Worm (Caenorhabditis elegans) whole organism, L4 larva: ENCODE data around the gene F41F3.1.
A peak's percentile ranks its signal among the peaks of the same experiment; 100 is the strongest.

Source experiments
- T26A8.4 ChIP-seq: fragments of 200-800 bp; sonication (Bioruptor generic); IDR thresholded peaks from 2 replicates; pipeline ENCODE4 v1.3.6; 2022; ENCODE audit warnings: missing genetic modification characterization, missing compliant biosample characterization
- Y48G9A.11 ChIP-seq: fragments of 200-800 bp; sonication (Bioruptor generic); IDR thresholded peaks from 2 replicates; pipeline ENCODE4 v1.3.6; 2022; ENCODE audit warnings: missing genetic modification reagents, missing genetic modification characterization, missing compliant biosample characterization
- ama-1 ChIP-seq: fragments of 150-350 bp; optimal IDR thresholded peaks from 2 replicates; lab custom pipeline; 2014; ENCODE audit warnings: inconsistent platforms, mixed read lengths
- arid-1 ChIP-seq: fragments of 200-800 bp; sonication (Bioruptor generic); conservative IDR thresholded peaks from 2 replicates; pipeline ENCODE4 v1.3.6; 2022; ENCODE audit warnings: missing genetic modification reagents, missing genetic modification characterization, missing compliant biosample characterization
- ceh-28 ChIP-seq: fragments of 150-350 bp; optimal IDR thresholded peaks from 2 replicates; lab custom pipeline; 2014; ENCODE audit warnings: missing biosample characterization, missing genetic modification reagents, missing genetic modification characterization
- ceh-82 ChIP-seq: sonication (generic microtip); optimal IDR thresholded peaks from 2 replicates; lab custom pipeline; 2017; ENCODE audit warnings: missing biosample characterization, missing genetic modification characterization
- daf-16 ChIP-seq, 3 experiments: sonication (generic microtip); optimal IDR thresholded peaks; 2 replicates each; lab custom pipeline; 2016 to 2017; ENCODE audit warnings: missing genetic modification characterization in 3 of 3, missing genetic modification reagents in 3 of 3, mild to moderate bottlenecking in 2 of 3, missing compliant biosample characterization in 2 of 3, missing biosample characterization in 1 of 3, moderate library complexity in 1 of 3
- daf-8 ChIP-seq: fragments of 200-800 bp; sonication (Bioruptor generic); IDR thresholded peaks from 2 replicates; pipeline ENCODE4 v1.3.6; 2022; ENCODE audit warnings: missing genetic modification characterization, missing compliant biosample characterization
- dmd-8 ChIP-seq: fragments of 200-800 bp; sonication (Bioruptor generic); IDR thresholded peaks from 2 replicates; pipeline ENCODE4 v1.3.6; 2022; ENCODE audit warnings: missing genetic modification characterization, missing compliant biosample characterization
- dve-1 ChIP-seq: sonication (generic microtip); optimal IDR thresholded peaks from 2 replicates; lab custom pipeline; 2017; ENCODE audit warnings: antibody characterized with exemption, mild to moderate bottlenecking, missing genetic modification characterization, missing compliant biosample characterization; ENCODE audit not compliant: insufficient read depth
- egl-27 ChIP-seq: sonication (generic microtip); optimal IDR thresholded peaks from 3 replicates; lab custom pipeline; 2017; ENCODE audit warnings: missing biosample characterization, missing genetic modification reagents, missing genetic modification characterization
- fos-1 ChIP-seq: fragments of 150-350 bp; optimal IDR thresholded peaks from 2 replicates; lab custom pipeline; 2014; ENCODE audit warnings: missing biosample characterization, missing genetic modification characterization
- gei-8 ChIP-seq: fragments of 200-800 bp; sonication (Bioruptor generic); optimal IDR thresholded peaks from 2 replicates; lab custom pipeline; 2018; ENCODE audit warnings: mild to moderate bottlenecking, missing genetic modification characterization, missing compliant biosample characterization
- hif-1 ChIP-seq, 2 experiments: sonication (generic microtip); optimal IDR thresholded peaks; 2 replicates each; lab custom pipeline; 2016 to 2017; ENCODE audit warnings: missing compliant biosample characterization in 2 of 2, missing genetic modification characterization in 2 of 2, missing genetic modification reagents in 2 of 2, missing genotype in 2 of 2, mild to moderate bottlenecking in 1 of 2
- hlh-11 ChIP-seq: fragments of 200-800 bp; sonication (Bioruptor generic); optimal IDR thresholded peaks from 2 replicates; lab custom pipeline; 2018; ENCODE audit warnings: mild to moderate bottlenecking, missing genetic modification characterization, missing compliant biosample characterization
- hlh-30 ChIP-seq: sonication (generic microtip); optimal IDR thresholded peaks from 2 replicates; lab custom pipeline; 2017; ENCODE audit warnings: antibody characterized with exemption, mild to moderate bottlenecking, missing genetic modification characterization, missing compliant biosample characterization; ENCODE audit not compliant: insufficient read depth
- lin-15B ChIP-seq: fragments of 150-350 bp; sonication (generic microtip); optimal IDR thresholded peaks from 3 replicates; lab custom pipeline; 2014; ENCODE audit warnings: missing biosample characterization, missing genetic modification characterization
- lin-29 ChIP-seq: fragments of 200-800 bp; sonication (Bioruptor generic); IDR thresholded peaks from 2 replicates; pipeline ENCODE4 v1.3.6; 2022; ENCODE audit warnings: missing genetic modification reagents, missing genetic modification characterization, missing compliant biosample characterization
- lin-38 ChIP-seq: fragments of 200-800 bp; sonication (Bioruptor generic); IDR thresholded peaks from 2 replicates; pipeline ENCODE4 v1.3.6; 2022; ENCODE audit warnings: missing genetic modification reagents, missing genetic modification characterization, missing compliant biosample characterization
- mep-1 ChIP-seq: fragments of 150-350 bp; sonication (generic microtip); optimal IDR thresholded peaks from 3 replicates; lab custom pipeline; 2014; ENCODE audit warnings: missing biosample characterization, missing genetic modification characterization
- mes-2 ChIP-seq: sonication (generic microtip); optimal IDR thresholded peaks from 2 replicates; lab custom pipeline; 2016; ENCODE audit warnings: missing genotype, mild to moderate bottlenecking, missing genetic modification characterization, missing compliant biosample characterization; ENCODE audit not compliant: poor library complexity, severe bottlenecking
- mxl-2 ChIP-seq: fragments of 200-800 bp; sonication (Bioruptor generic); conservative IDR thresholded peaks from 2 replicates; pipeline ENCODE4 v1.3.6; 2022; ENCODE audit warnings: missing genetic modification reagents, missing genetic modification characterization, missing compliant biosample characterization
- mxl-3 ChIP-seq: fragments of 200-800 bp; sonication (Bioruptor generic); optimal IDR thresholded peaks from 2 replicates; lab custom pipeline; 2018; ENCODE audit warnings: mild to moderate bottlenecking, missing genetic modification characterization, missing compliant biosample characterization
- nhr-102 ChIP-seq: sonication (generic microtip); optimal IDR thresholded peaks from 2 replicates; lab custom pipeline; 2016; ENCODE audit warnings: mild to moderate bottlenecking, missing genetic modification characterization, moderate library complexity, missing compliant biosample characterization
- nhr-111 ChIP-seq: fragments of 200-800 bp; sonication (Bioruptor generic); optimal IDR thresholded peaks from 2 replicates; lab custom pipeline; 2018; ENCODE audit warnings: mild to moderate bottlenecking, missing genetic modification characterization, missing compliant biosample characterization
- nhr-25 ChIP-seq: sonication (generic microtip); optimal IDR thresholded peaks from 2 replicates; lab custom pipeline; 2017; ENCODE audit warnings: missing genetic modification characterization, mild to moderate bottlenecking, missing compliant biosample characterization, antibody characterized with exemption, moderate library complexity, borderline replicate concordance; ENCODE audit not compliant: insufficient read depth
- nhr-28 ChIP-seq: fragments of 150-350 bp; optimal IDR thresholded peaks from 2 replicates; lab custom pipeline; 2014; ENCODE audit warnings: missing biosample characterization, missing genetic modification characterization
- nhr-48 ChIP-seq: sonication (generic microtip); optimal IDR thresholded peaks from 2 replicates; lab custom pipeline; 2016; ENCODE audit warnings: mild to moderate bottlenecking, missing genetic modification characterization, missing compliant biosample characterization
- nhr-6 ChIP-seq: fragments of 150-350 bp; optimal IDR thresholded peaks from 2 replicates; lab custom pipeline; 2014; ENCODE audit warnings: missing biosample characterization, missing genetic modification characterization
- php-3 ChIP-seq: fragments of 200-800 bp; sonication (Bioruptor generic); IDR thresholded peaks from 2 replicates; pipeline ENCODE4 v1.3.6; 2022; ENCODE audit warnings: missing genetic modification reagents, missing genetic modification characterization, missing compliant biosample characterization
- pqm-1 ChIP-seq: sonication (generic microtip); optimal IDR thresholded peaks from 2 replicates; lab custom pipeline; 2017; ENCODE audit warnings: missing biosample characterization, missing genetic modification characterization
- rbr-2 ChIP-seq: sonication (generic microtip); optimal IDR thresholded peaks from 2 replicates; lab custom pipeline; 2016; ENCODE audit warnings: missing genotype, missing genetic modification characterization, missing compliant biosample characterization
- set-16 ChIP-seq: fragments of 200-800 bp; sonication (Bioruptor generic); IDR thresholded peaks from 2 replicates; pipeline ENCODE4 v1.3.6; 2022; ENCODE audit warnings: missing genetic modification reagents, missing genetic modification characterization, missing compliant biosample characterization
- snpc-1.2 ChIP-seq: fragments of 200-800 bp; sonication (Bioruptor generic); IDR thresholded peaks from 2 replicates; pipeline ENCODE4 v1.3.6; 2022; ENCODE audit warnings: missing genetic modification reagents, missing genetic modification characterization, missing compliant biosample characterization
- spr-1 ChIP-seq: sonication (generic microtip); optimal IDR thresholded peaks from 2 replicates; lab custom pipeline; 2016; ENCODE audit warnings: mild to moderate bottlenecking, missing genetic modification characterization, missing compliant biosample characterization
- spr-3 ChIP-seq: fragments of 200-800 bp; sonication (Bioruptor generic); optimal IDR thresholded peaks from 2 replicates; lab custom pipeline; 2018; ENCODE audit warnings: mild to moderate bottlenecking, missing genetic modification characterization, missing compliant biosample characterization
- tra-1 ChIP-seq: fragments of 200-800 bp; sonication (Bioruptor generic); IDR thresholded peaks from 2 replicates; pipeline ENCODE4 v1.3.6; 2022; ENCODE audit warnings: missing genetic modification reagents, missing genetic modification characterization, missing compliant biosample characterization
- unc-62 ChIP-seq, 3 experiments: fragments of 150-350 bp in 1 of 3; sonication (generic microtip); optimal IDR thresholded peaks in 2 of 3; peaks in 1 of 3; 1 replicate in 1 of 3; 2 replicates in 2 of 3; lab custom pipeline; 2014 to 2017; ENCODE audit warnings: missing biosample characterization in 3 of 3, missing genetic modification characterization in 3 of 3, missing genetic modification reagents in 3 of 3, missing genotype in 1 of 3
- zfp-3 ChIP-seq: fragments of 200-800 bp; sonication (Bioruptor generic); conservative IDR thresholded peaks from 2 replicates; pipeline ENCODE4 v1.3.6; 2022; ENCODE audit warnings: missing genetic modification reagents, missing genetic modification characterization, missing compliant biosample characterization
- ztf-7 ChIP-seq: fragments of 150-350 bp; optimal IDR thresholded peaks from 2 replicates; lab custom pipeline; 2014; ENCODE audit warnings: missing biosample characterization, missing genetic modification characterization

Gene F41F3.1

DNA sequence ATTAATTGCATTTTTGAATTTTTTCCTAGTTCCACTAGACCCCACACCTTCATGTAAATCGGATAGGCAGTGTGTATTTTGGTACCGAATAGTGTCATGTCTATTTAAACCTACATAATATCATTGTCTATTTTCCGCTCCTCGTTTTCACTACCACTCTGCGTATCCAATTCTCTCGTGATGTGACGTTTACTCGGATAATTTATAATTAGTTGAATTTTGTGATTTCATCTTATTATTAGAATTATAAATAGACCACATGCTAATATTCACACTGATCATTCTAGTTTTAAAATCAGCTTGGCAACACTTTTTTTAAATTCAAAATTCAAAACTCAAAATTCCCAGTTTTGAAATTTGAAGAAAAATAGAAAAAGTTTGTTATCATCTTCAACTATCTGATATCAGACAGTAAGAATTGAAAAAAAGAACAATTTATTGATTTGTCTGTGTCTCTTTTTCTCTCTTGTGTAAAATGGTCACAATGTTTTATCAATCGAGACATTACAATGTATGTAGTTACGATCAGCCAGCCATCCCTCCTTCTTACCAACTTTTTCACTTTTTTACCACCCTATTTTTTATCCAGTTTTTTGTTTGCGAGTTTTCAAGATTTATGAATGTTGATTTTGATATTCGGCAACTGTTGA lies 13.7 kb upstream of the F41F3.1 start:
- TF ChIP-seq daf-16 (GFP tag; optimal IDR thresholded peaks at IDR 0.05; lab: Kevin White, UChicago) (no peak), daf-16 (tag; optimal IDR thresholded peaks at IDR 0.05; lab: Kevin White, UChicago) (peak; percentile 69), ceh-82 (no peak), hlh-30 (tag; lab: Kevin White, UChicago) (peak; percentile 58), dve-1 (tag; lab: Kevin White, UChicago) (peak; percentile 64), mep-1 (tag; lab: Kevin White, UChicago) (peak; percentile 23), unc-62 (GFP tag; optimal IDR thresholded peaks at IDR 0.05 in 1 of 2; lab: Kevin White, UChicago) (no peak), unc-62 (tag; optimal IDR thresholded peaks at IDR 0.05; lab: Kevin White, UChicago) (no peak), pqm-1 (tag; lab: Kevin White, UChicago) (peak; percentile 49), nhr-28 (peak; percentile 63), hlh-11 (tag; lab: Kevin White, UChicago) (peak; percentile 14)

DNA sequence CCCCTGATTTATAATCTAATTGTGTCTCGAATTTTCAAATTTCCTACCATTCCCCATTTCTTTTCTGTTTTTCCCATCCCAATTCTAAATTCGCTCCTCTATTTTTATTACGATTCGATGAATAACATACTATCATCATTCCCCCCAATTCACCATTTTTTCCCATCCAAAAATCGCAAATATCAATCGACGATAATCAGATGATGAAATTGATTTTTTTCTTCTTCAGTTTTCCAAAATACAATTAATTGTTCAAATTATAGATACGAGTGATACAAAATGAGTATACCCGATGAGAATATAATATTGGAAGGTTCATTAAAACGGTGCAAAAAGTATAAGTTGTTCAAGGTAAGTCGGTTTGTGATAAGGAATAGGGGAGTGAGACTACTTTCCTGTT lies 11.7 kb upstream of the F41F3.1 start, which contains the start of gene soc-1:
soc-1 (plus strand) TSS at position 262 of the 400 bp plus-strand sequence.
- TF ChIP-seq ztf-7 (tag; lab: Kevin White, UChicago) (peak; percentile 76), dve-1 (tag; lab: Kevin White, UChicago) (peak; percentile 8), egl-27 (tag; lab: Kevin White, UChicago) (no peak)

- TF ChIP-seq lin-15B (tag; lab: Kevin White, UChicago) (no peak), nhr-48 (tag; lab: Kevin White, UChicago) (peak; percentile 38), mes-2 (tag; lab: Kevin White, UChicago) (peak; percentile 40), fos-1 (tag; lab: Kevin White, UChicago) (no peak), hlh-30 (tag; lab: Kevin White, UChicago) (no peak), ama-1 (peak; percentile 91), nhr-102 (tag; lab: Kevin White, UChicago) (peak; percentile 30), gei-8 (GFP tag; lab: Kevin White, UChicago) (no peak), snpc-1.2 (peak; percentile 12; the same call in 1 of the 2 replicates), tra-1 (GFP tag; lab: Robert Waterston, UW) (no peak), T26A8.4 (GFP tag; lab: Robert Waterston, UW) (peak; percentile 82; the same call in 1 of the 2 replicates), spr-3 (GFP tag; lab: Kevin White, UChicago) (no peak), mxl-3 (GFP tag; lab: Kevin White, UChicago) (no peak), php-3 (GFP tag; lab: Robert Waterston, UW) (no peak), hif-1 (tag; optimal IDR thresholded peaks at IDR 0.05; lab: Kevin White, UChicago) (no peak), rbr-2 (no peak), zfp-3 (no peak), mxl-2 (no peak), nhr-6 (tag; lab: Kevin White, UChicago) (no peak), Y48G9A.11 (no peak), lin-38 (no peak), spr-1 (tag; lab: Kevin White, UChicago) (peak; percentile 28), arid-1 (GFP tag; lab: Robert Waterston, UW) (no peak), daf-8 (GFP tag; lab: Robert Waterston, UW) (no peak), nhr-111 (GFP tag; lab: Kevin White, UChicago) (no peak), set-16 (GFP tag; lab: Robert Waterston, UW) (no peak), hlh-11 (tag; lab: Kevin White, UChicago) (no peak), dmd-8 (GFP tag; lab: Robert Waterston, UW) (no peak), ceh-28 (tag; lab: Kevin White, UChicago) (no peak), lin-29 (GFP tag; lab: Robert Waterston, UW) (no peak), nhr-25 (tag; lab: Kevin White, UChicago) (no peak)
- TF ChIP-seq, all 104 proteins: peak for 7
Observed at ce11 chrV:4647279-4647819, 7.0 kb upstream of the F41F3.1 start.
